Worm (Caenorhabditis elegans) whole organism, L4/young adult: ENCODE data around the gene ttr-29.

Source experiments
- W03F9.2 ChIP-seq: fragments of 150-350 bp; optimal IDR thresholded peaks from 2 replicates; lab custom pipeline; 2014; ENCODE audit warnings: missing biosample characterization, missing genetic modification characterization
- dao-5 ChIP-seq: sonication (generic microtip); optimal IDR thresholded peaks from 2 replicates; lab custom pipeline; 2016; ENCODE audit warnings: missing genotype, missing genetic modification characterization, moderate library complexity, missing compliant biosample characterization
- him-1 ChIP-seq: sonication (generic microtip); optimal IDR thresholded peaks from 2 replicates; lab custom pipeline; 2016; ENCODE audit warnings: missing genotype, missing genetic modification reagents, missing genetic modification characterization, missing compliant biosample characterization

DNA sequence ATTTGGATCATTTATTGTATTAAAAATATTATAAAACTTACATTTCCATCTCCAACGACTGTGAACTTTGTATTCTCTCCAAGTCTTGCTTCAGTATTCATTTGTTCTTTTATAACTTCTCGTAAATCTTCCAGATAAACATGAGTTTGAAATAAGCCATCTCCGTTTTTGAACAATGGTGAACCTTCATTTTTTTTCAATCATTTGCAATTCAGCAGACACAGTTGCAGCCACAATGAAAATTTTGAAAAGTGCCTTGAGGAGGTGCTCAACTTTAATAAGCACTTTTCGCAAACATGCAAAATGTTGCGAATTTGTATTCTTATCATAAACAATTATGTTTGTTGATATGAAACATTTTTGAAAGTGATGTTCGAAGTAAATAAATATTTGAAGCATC, 37.6 kb upstream of the ttr-29 start, which contains the start of gene T16G1.3:
- TF ChIP-seq W03F9.2 = no peak
- no peak for TF ChIP-seq him-1 (tag; lab: Kevin White, UChicago)
- TF ChIP-seq dao-5 (tag; lab: Kevin White, UChicago) = no peak
